Fruit fly (Drosophila melanogaster): ENCODE results near the gene Acp24A4.

DNA sequence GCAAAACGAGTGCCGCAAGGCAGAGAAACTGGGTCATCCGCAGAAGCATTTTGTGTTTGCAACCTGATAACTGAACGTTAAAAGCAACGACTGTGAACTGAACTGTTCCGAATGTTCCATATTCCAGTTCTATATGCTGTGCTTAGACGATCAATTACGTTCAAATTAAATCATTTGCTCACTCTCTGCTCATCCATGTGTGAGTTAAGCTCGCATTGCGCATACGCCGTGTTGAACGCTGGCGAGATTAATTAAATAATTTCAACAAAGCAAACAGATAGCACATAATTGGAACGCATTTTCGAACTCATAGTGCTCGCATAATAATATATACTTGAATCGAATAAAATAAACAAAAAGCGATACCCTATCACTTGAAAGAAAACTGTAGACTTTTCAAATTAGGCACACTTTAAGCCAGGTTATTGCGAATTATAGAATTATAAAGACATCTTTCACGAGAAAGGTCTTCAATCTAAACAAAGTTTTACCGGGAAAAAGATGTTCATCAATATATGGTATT lies 5.3 kb upstream of the Acp24A4 start, which contains the start of the genes CG10031 and CG42464:
- TF ChIP-seq CG11560 (tag; IDR thresholded peaks at IDR 0.05) (no peak), CG13775 (GFP tag; optimal IDR thresholded peaks at IDR 0.05) (no peak), zfh2 (GFP tag; optimal IDR thresholded peaks at IDR 0.05) (no peak), Drgx (GFP tag; IDR thresholded peaks at IDR 0.05) (no peak)

All from whole organism, embryonic.